Worm (Caenorhabditis elegans) whole organism, mixed stage, embryonic: ENCODE measurements around the gene srd-38.

ENCODE experiments used
- M03D4.4 ChIP-seq: sonication (generic microtip); optimal IDR thresholded peaks from 2 replicates; lab custom pipeline; 2017; ENCODE audit warnings: mild to moderate bottlenecking, missing genetic modification characterization, missing compliant biosample characterization
- bed-3 ChIP-seq: fragments of 200-800 bp; sonication (Bioruptor generic); optimal IDR thresholded peaks from 3 replicates; lab custom pipeline; 2018; ENCODE audit warnings: mild to moderate bottlenecking, missing genetic modification characterization, moderate library complexity, missing compliant biosample characterization
- blmp-1 ChIP-seq: fragments of 150-350 bp; optimal IDR thresholded peaks from 2 replicates; lab custom pipeline; 2014; ENCODE audit warnings: missing biosample characterization, missing genetic modification characterization
- ceh-39 ChIP-seq: fragments of 150-350 bp; optimal IDR thresholded peaks from 2 replicates; lab custom pipeline; 2014; ENCODE audit warnings: missing biosample characterization, missing genetic modification characterization
- ceh-43 ChIP-seq: fragments of 200-800 bp; sonication (Bioruptor generic); optimal IDR thresholded peaks from 2 replicates; lab custom pipeline; 2018; ENCODE audit warnings: mild to moderate bottlenecking, missing genetic modification characterization, moderate library complexity, missing compliant biosample characterization
- ceh-83 ChIP-seq: fragments of 200-800 bp; sonication (Bioruptor generic); optimal IDR thresholded peaks from 2 replicates; lab custom pipeline; 2018; ENCODE audit warnings: mild to moderate bottlenecking, missing genetic modification characterization, missing compliant biosample characterization
- ces-1 ChIP-seq: fragments of 150-350 bp; optimal IDR thresholded peaks from 2 replicates; lab custom pipeline; 2014; ENCODE audit warnings: missing biosample characterization, missing genetic modification reagents, missing genetic modification characterization
- cnd-1 ChIP-seq: fragments of 200-800 bp; sonication (Bioruptor generic); optimal IDR thresholded peaks from 2 replicates; lab custom pipeline; 2018; ENCODE audit warnings: mild to moderate bottlenecking, missing genetic modification characterization, missing compliant biosample characterization
- drap-1 ChIP-seq: fragments of 200-800 bp; sonication (Bioruptor generic); optimal IDR thresholded peaks from 3 replicates; lab custom pipeline; 2018; ENCODE audit warnings: mild to moderate bottlenecking, missing genetic modification characterization, missing compliant biosample characterization
- elt-1 ChIP-seq: sonication (generic microtip); optimal IDR thresholded peaks from 2 replicates; lab custom pipeline; 2017; ENCODE audit warnings: missing genetic modification characterization, mild to moderate bottlenecking, missing compliant biosample characterization, antibody characterized with exemption, moderate library complexity, borderline replicate concordance; ENCODE audit not compliant: insufficient read depth
- elt-3 ChIP-seq: fragments of 150-350 bp; optimal IDR thresholded peaks from 2 replicates; lab custom pipeline; 2014; ENCODE audit warnings: missing biosample characterization, missing genetic modification characterization
- flh-1 ChIP-seq: fragments of 200-800 bp; sonication (Bioruptor generic); optimal IDR thresholded peaks from 2 replicates; lab custom pipeline; 2018; ENCODE audit warnings: mild to moderate bottlenecking, missing genetic modification characterization, moderate library complexity, missing compliant biosample characterization
- hlh-1 ChIP-seq: fragments of 150-350 bp; optimal IDR thresholded peaks from 2 replicates; lab custom pipeline; 2014; ENCODE audit warnings: missing biosample characterization, missing genetic modification reagents, missing genetic modification characterization
- lin-13 ChIP-seq: fragments of 150-350 bp; optimal IDR thresholded peaks from 2 replicates; lab custom pipeline; 2014; ENCODE audit warnings: missing biosample characterization, missing genetic modification characterization
- lin-32 ChIP-seq: fragments of 200-800 bp; sonication (Bioruptor generic); optimal IDR thresholded peaks from 2 replicates; lab custom pipeline; 2018; ENCODE audit warnings: mild to moderate bottlenecking, missing genetic modification characterization, missing compliant biosample characterization
- lsy-2 ChIP-seq: fragments of 150-350 bp; optimal IDR thresholded peaks from 2 replicates; lab custom pipeline; 2014; ENCODE audit warnings: missing biosample characterization, missing genetic modification characterization
- mep-1 ChIP-seq: fragments of 150-350 bp; optimal IDR thresholded peaks from 2 replicates; lab custom pipeline; 2017; ENCODE audit warnings: missing biosample characterization, missing genetic modification reagents, missing genetic modification characterization, inconsistent platforms
- mls-2 ChIP-seq: sonication (generic microtip); optimal IDR thresholded peaks from 2 replicates; lab custom pipeline; 2016; ENCODE audit warnings: mild to moderate bottlenecking, missing genetic modification characterization, moderate library complexity, missing compliant biosample characterization
- nhr-12 ChIP-seq: fragments of 150-350 bp; optimal IDR thresholded peaks from 2 replicates; lab custom pipeline; 2014; ENCODE audit warnings: missing biosample characterization, missing genetic modification characterization
- nhr-2 ChIP-seq: fragments of 150-350 bp; optimal IDR thresholded peaks from 2 replicates; lab custom pipeline; 2014; ENCODE audit warnings: missing biosample characterization, missing genetic modification characterization
- nhr-28 ChIP-seq: fragments of 150-350 bp; optimal IDR thresholded peaks from 2 replicates; lab custom pipeline; 2014; ENCODE audit warnings: missing biosample characterization, missing genetic modification characterization
- nhr-76 ChIP-seq: sonication (generic microtip); optimal IDR thresholded peaks from 2 replicates; lab custom pipeline; 2017; ENCODE audit warnings: missing biosample characterization, missing genetic modification characterization
- pha-4 ChIP-seq: fragments of 150-350 bp; optimal IDR thresholded peaks from 2 replicates; lab custom pipeline; 2018; ENCODE audit warnings: missing biosample characterization, missing genetic modification reagents, missing genetic modification characterization
- sem-2 ChIP-seq: fragments of 200-800 bp; sonication (Bioruptor generic); optimal IDR thresholded peaks from 2 replicates; lab custom pipeline; 2018; ENCODE audit warnings: mild to moderate bottlenecking, missing genetic modification characterization, missing compliant biosample characterization
- snpc-4 ChIP-seq: fragments of 150-350 bp; optimal IDR thresholded peaks from 2 replicates; lab custom pipeline; 2014; ENCODE audit warnings: missing biosample characterization, missing genetic modification characterization
- sptf-1 ChIP-seq: sonication (generic microtip); optimal IDR thresholded peaks from 2 replicates; lab custom pipeline; 2017; ENCODE audit warnings: mild to moderate bottlenecking, missing genetic modification characterization, moderate library complexity, missing compliant biosample characterization
- tbx-8 ChIP-seq: fragments of 200-800 bp; sonication (Bioruptor generic); optimal IDR thresholded peaks from 2 replicates; lab custom pipeline; 2018; ENCODE audit warnings: mild to moderate bottlenecking, missing genetic modification characterization, moderate library complexity, missing compliant biosample characterization
- unc-120 ChIP-seq: sonication (generic microtip); optimal IDR thresholded peaks from 2 replicates; lab custom pipeline; 2017; ENCODE audit warnings: missing genetic modification characterization, missing compliant biosample characterization; ENCODE audit not compliant: poor library complexity, severe bottlenecking
- unc-39 ChIP-seq: fragments of 150-350 bp; optimal IDR thresholded peaks from 2 replicates; lab custom pipeline; 2014; ENCODE audit warnings: missing biosample characterization, missing genetic modification characterization
- unc-62 ChIP-seq: fragments of 150-350 bp; optimal IDR thresholded peaks from 2 replicates; lab custom pipeline; 2014; ENCODE audit warnings: missing biosample characterization, missing genetic modification reagents, missing genetic modification characterization
- zip-8 ChIP-seq: fragments of 150-350 bp; optimal IDR thresholded peaks from 2 replicates; lab custom pipeline; 2014; ENCODE audit warnings: missing biosample characterization, missing genetic modification characterization
- ztf-11 ChIP-seq: fragments of 150-350 bp; optimal IDR thresholded peaks from 2 replicates; lab custom pipeline; 2014; ENCODE audit warnings: missing biosample characterization, missing genetic modification characterization

Gene srd-38

ce11 chrX:13307852-13308251, 16.2 kb downstream of the srd-38 start:
- no peak for TF ChIP-seq sptf-1 (tag; lab: Kevin White, UChicago)
- no peak for TF ChIP-seq snpc-4 (tag; lab: Kevin White, UChicago)
- no peak for TF ChIP-seq unc-62 (GFP tag; lab: Kevin White, UChicago)
- no peak for TF ChIP-seq lin-32 (GFP tag; lab: Kevin White, UChicago)
- TF ChIP-seq blmp-1 (tag; lab: Kevin White, UChicago): no peak
- no peak for TF ChIP-seq ceh-39 (tag; lab: Kevin White, UChicago)
- TF ChIP-seq mep-1 (tag; lab: Kevin White, UChicago): no peak
- TF ChIP-seq unc-120 (tag; lab: Kevin White, UChicago): no peak
- no peak for TF ChIP-seq unc-39 (tag; lab: Kevin White, UChicago)
- no peak for TF ChIP-seq nhr-76 (tag; lab: Kevin White, UChicago)
- TF ChIP-seq ztf-11 (tag; lab: Kevin White, UChicago): no peak
- no peak for TF ChIP-seq nhr-2 (tag; lab: Kevin White, UChicago)
- TF ChIP-seq hlh-1 (tag; lab: Kevin White, UChicago): no peak
- TF ChIP-seq sem-2 (GFP tag; lab: Kevin White, UChicago): no peak
- TF ChIP-seq lsy-2 (tag; lab: Kevin White, UChicago): no peak
- TF ChIP-seq pha-4: no peak

ce11 chrX:13308745-13309144, 17.1 kb downstream of the srd-38 start, which contains the start of gene srxa-8:
Gene srxa-8 (minus strand): TSS chrX:13308845.
- no peak for TF ChIP-seq M03D4.4 (tag; lab: Kevin White, UChicago)
- TF ChIP-seq nhr-28 (tag; lab: Kevin White, UChicago): no peak
- no peak for TF ChIP-seq ztf-11 (tag; lab: Kevin White, UChicago)
- no peak for TF ChIP-seq cnd-1 (tag; lab: Kevin White, UChicago)
- TF ChIP-seq elt-3 (tag; lab: Kevin White, UChicago): no peak
- no peak for TF ChIP-seq zip-8 (tag; lab: Kevin White, UChicago)
- no peak for TF ChIP-seq flh-1
- TF ChIP-seq tbx-8: no peak
- TF ChIP-seq ces-1 (GFP tag; lab: Kevin White, UChicago): no peak
- no peak for TF ChIP-seq ceh-43 (GFP tag; lab: Kevin White, UChicago)
- no peak for TF ChIP-seq blmp-1 (tag; lab: Kevin White, UChicago)
- TF ChIP-seq lsy-2 (tag; lab: Kevin White, UChicago): no peak
- no peak for TF ChIP-seq pha-4
- no peak for TF ChIP-seq hlh-1 (tag; lab: Kevin White, UChicago)
- no peak for TF ChIP-seq drap-1 (GFP tag; lab: Kevin White, UChicago)

- TF ChIP-seq elt-1 (no peak), unc-62 (GFP tag; lab: Kevin White, UChicago) (no peak), ztf-11 (tag; lab: Kevin White, UChicago) (no peak), nhr-12 (tag; lab: Kevin White, UChicago) (no peak), ceh-39 (tag; lab: Kevin White, UChicago) (no peak), cnd-1 (tag; lab: Kevin White, UChicago) (no peak), bed-3 (GFP tag; lab: Kevin White, UChicago) (no peak), lsy-2 (tag; lab: Kevin White, UChicago) (no peak), sptf-1 (tag; lab: Kevin White, UChicago) (no peak), unc-120 (tag; lab: Kevin White, UChicago) (no peak), unc-39 (tag; lab: Kevin White, UChicago) (no peak), snpc-4 (tag; lab: Kevin White, UChicago) (no peak), sem-2 (GFP tag; lab: Kevin White, UChicago) (no peak), ceh-83 (GFP tag; lab: Kevin White, UChicago) (no peak), flh-1 (no peak), mls-2 (tag; lab: Kevin White, UChicago) (no peak), tbx-8 (no peak)
These were observed 19.2 kb downstream of the srd-38 start for ce11 chrX:13310763-13311162.

- TF ChIP-seq elt-3 (tag; lab: Kevin White, UChicago) (no peak), M03D4.4 (tag; lab: Kevin White, UChicago) (no peak), snpc-4 (tag; lab: Kevin White, UChicago) (no peak), mls-2 (tag; lab: Kevin White, UChicago) (no peak), flh-1 (no peak), lin-13 (tag; lab: Kevin White, UChicago) (no peak), ceh-39 (tag; lab: Kevin White, UChicago) (no peak), tbx-8 (no peak), unc-120 (tag; lab: Kevin White, UChicago) (no peak), lin-32 (GFP tag; lab: Kevin White, UChicago) (no peak)
- TF ChIP-seq, all 35 proteins: peak for 0
These were observed 20.2 kb downstream of the srd-38 start, which contains the start of gene F46G10.1 for ce11 chrX:13311641-13312423. Gene F46G10.1 (minus strand): TSS chrX:13311755.
